Fruit fly (Drosophila melanogaster) whole organism, pupa: ENCODE results near the gene Cyfip.

Experiments
- CG34367 ChIP-seq: fragments of 200-800 bp; sonication (Bioruptor generic); optimal IDR thresholded peaks from 2 replicates; lab custom pipeline; 2018; ENCODE audit warnings: missing biosample characterization, mild to moderate bottlenecking, missing genetic modification characterization
- gl ChIP-seq: fragments of 200-800 bp; sonication (Bioruptor generic); optimal IDR thresholded peaks from 2 replicates; lab custom pipeline; 2018; ENCODE audit warnings: missing biosample characterization, mild to moderate bottlenecking, missing genetic modification characterization

dm6 chr3R:15332994-15333393 is at the start of gene Cyfip, which contains the start of gene Fkbp39:
- TF ChIP-seq gl (tag; lab: Kevin White, UChicago) = no peak
- no peak for TF ChIP-seq CG34367 (tag; lab: Kevin White, UChicago)
